Worm (Caenorhabditis elegans): ENCODE measurements around the gene irld-2.

DNA sequence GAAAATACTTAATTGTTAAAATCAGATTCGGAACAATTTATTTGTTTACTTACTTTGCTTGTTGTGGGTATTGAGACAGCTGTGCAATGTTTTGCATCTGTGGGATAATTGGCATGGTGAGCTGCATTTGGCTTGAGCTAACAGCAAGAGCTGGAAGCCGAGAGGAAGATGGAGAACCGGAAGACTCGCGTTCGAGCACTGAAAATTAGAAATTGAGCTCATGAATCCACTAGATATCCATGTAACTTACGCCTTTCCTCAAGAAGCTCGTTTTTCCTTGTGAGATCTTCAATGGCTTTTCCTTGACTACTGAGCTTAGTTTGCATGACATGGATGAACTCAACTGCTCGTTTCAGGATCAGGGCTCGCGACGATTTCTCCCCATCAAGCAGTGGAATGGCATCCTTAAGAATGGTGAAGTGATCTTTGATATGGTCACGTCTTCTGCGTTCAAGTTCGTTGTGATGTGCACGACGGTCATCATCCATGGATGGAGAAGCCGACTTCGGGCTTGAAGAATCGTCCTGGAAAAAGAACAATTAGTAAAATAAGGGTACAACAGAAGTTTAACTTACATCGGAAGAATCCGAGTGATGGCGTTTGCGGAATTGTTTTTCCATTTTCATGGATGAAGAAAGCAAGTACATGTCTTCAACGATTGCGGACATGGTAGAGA is 44.6 kb downstream of the irld-2 start:
- no peak for TF ChIP-seq him-1 (tag; optimal IDR thresholded peaks at IDR 0.05)
- no peak for TF ChIP-seq W03F9.2 (tag; optimal IDR thresholded peaks at IDR 0.05)

All from whole organism, L4/young adult.